Worm (Caenorhabditis elegans): ENCODE results near the gene Y53F4B.7.

Y53F4B.7 gene

ce11 chrII:14967084-14967483 lies 25.6 kb upstream of the Y53F4B.7 start:
- TF ChIP-seq zip-2 (tag; optimal IDR thresholded peaks at IDR 0.05) (no peak), dve-1 (tag; optimal IDR thresholded peaks at IDR 0.05; ENCODE audit: insufficient read depth) (peak; percentile 0), Y75B8A.6 (GFP tag; IDR thresholded peaks at IDR 0.05) (no peak), unc-39 (tag; optimal IDR thresholded peaks at IDR 0.05) (no peak), mdl-1 (tag; optimal IDR thresholded peaks at IDR 0.05) (no peak), lin-29 (GFP tag; IDR thresholded peaks at IDR 0.05) (no peak), ceh-20 (GFP tag; IDR thresholded peaks at IDR 0.05) (no peak), php-3 (GFP tag; IDR thresholded peaks at IDR 0.05) (no peak), pha-4 (GFP tag; IDR thresholded peaks at IDR 0.05) (no peak), pha-4 (tag; optimal IDR thresholded peaks at IDR 0.05) (peak; percentile 55), aha-1 (tag) (peak; percentile 86), ZK337.2 (GFP tag; IDR thresholded peaks at IDR 0.05) (no peak), daf-16 (GFP tag; optimal IDR thresholded peaks at IDR 0.05) (no peak), daf-16 (tag; optimal IDR thresholded peaks at IDR 0.05) (peak; percentile 27), daf-12 (tag; optimal IDR thresholded peaks at IDR 0.05) (no peak), dmd-6 (GFP tag; IDR thresholded peaks at IDR 0.05) (no peak), nhr-28 (tag; optimal IDR thresholded peaks at IDR 0.05) (peak; percentile 37)

- no peak for TF ChIP-seq dmd-6 (GFP tag; IDR thresholded peaks at IDR 0.05)
- no peak for TF ChIP-seq T26A8.4 (GFP tag; IDR thresholded peaks at IDR 0.05)
- no peak for TF ChIP-seq lin-15B (tag; optimal IDR thresholded peaks at IDR 0.05)
- TF ChIP-seq snpc-1.2 (GFP tag; IDR thresholded peaks at IDR 0.05): no peak
- TF ChIP-seq T20F7.1 (GFP tag; optimal IDR thresholded peaks at IDR 0.05): no peak
- no peak for TF ChIP-seq dpl-1 (GFP tag; optimal IDR thresholded peaks at IDR 0.05)
- no peak for TF ChIP-seq dve-1 (tag; optimal IDR thresholded peaks at IDR 0.05; ENCODE audit: insufficient read depth)
- no peak for TF ChIP-seq nhr-25 (tag; optimal IDR thresholded peaks at IDR 0.05; ENCODE audit: borderline replicate concordance, insufficient read depth)
- no peak for TF ChIP-seq spr-3 (GFP tag; optimal IDR thresholded peaks at IDR 0.05)
- no peak for TF ChIP-seq zfp-2 (tag; optimal IDR thresholded peaks at IDR 0.05)
- no peak for TF ChIP-seq dmd-9 (GFP tag; IDR thresholded peaks at IDR 0.05)
- TF ChIP-seq aly-2 (tag; optimal IDR thresholded peaks at IDR 0.05): no peak
- TF ChIP-seq attf-4 (tag; optimal IDR thresholded peaks at IDR 0.05): no peak
- no peak for TF ChIP-seq ceh-62 (tag; optimal IDR thresholded peaks at IDR 0.05)
- no peak for TF ChIP-seq zag-1 (tag; optimal IDR thresholded peaks at IDR 0.05)
- TF ChIP-seq vab-7 (GFP tag; IDR thresholded peaks at IDR 0.05): no peak
- no peak for TF ChIP-seq lir-3 (tag; optimal IDR thresholded peaks at IDR 0.05)
Observed at ce11 chrII:14968275-14968674, 24.4 kb upstream of the Y53F4B.7 start.

- TF ChIP-seq daf-16 (GFP tag; optimal IDR thresholded peaks at IDR 0.05) (no peak), daf-16 (tag; optimal IDR thresholded peaks at IDR 0.05) (peak; percentile 21), lin-38 (GFP tag; IDR thresholded peaks at IDR 0.05) (peak; percentile 92), ztf-11 (tag; optimal IDR thresholded peaks at IDR 0.05) (no peak), nhr-41 (GFP tag; IDR thresholded peaks at IDR 0.05) (no peak), F44E2.7 (GFP tag; IDR thresholded peaks at IDR 0.05) (no peak), zfp-2 (tag; optimal IDR thresholded peaks at IDR 0.05) (no peak), aha-1 (tag) (peak; percentile 71), lin-1 (GFP tag; IDR thresholded peaks at IDR 0.05) (no peak), lsy-2 (tag; optimal IDR thresholded peaks at IDR 0.05) (peak in 1 of 2 experiments; percentile 77), F37D6.2 (tag; optimal IDR thresholded peaks at IDR 0.05) (no peak), F26F4.8 (GFP tag; conservative IDR thresholded peaks at IDR 0.05) (no peak), mdl-1 (tag; optimal IDR thresholded peaks at IDR 0.05) (no peak), lir-3 (tag; optimal IDR thresholded peaks at IDR 0.05) (no peak), hlh-11 (tag; optimal IDR thresholded peaks at IDR 0.05) (no peak), spr-1 (tag; optimal IDR thresholded peaks at IDR 0.05) (no peak), vab-7 (GFP tag; IDR thresholded peaks at IDR 0.05) (no peak), nhr-25 (tag; optimal IDR thresholded peaks at IDR 0.05; ENCODE audit: borderline replicate concordance, insufficient read depth) (no peak), tra-1 (GFP tag; IDR thresholded peaks at IDR 0.05) (no peak), php-3 (GFP tag; IDR thresholded peaks at IDR 0.05) (no peak), mdt-29 (GFP tag; IDR thresholded peaks at IDR 0.05) (no peak), pha-4 (GFP tag; IDR thresholded peaks at IDR 0.05) (no peak), pha-4 (tag; optimal IDR thresholded peaks at IDR 0.05) (no peak), saeg-2 (GFP tag; IDR thresholded peaks at IDR 0.05) (no peak), nhr-76 (tag; optimal IDR thresholded peaks at IDR 0.05) (no peak), fkh-10 (GFP tag; optimal IDR thresholded peaks at IDR 0.05) (peak; percentile 11), snpc-4 (tag; optimal IDR thresholded peaks at IDR 0.05) (no peak)
Observed at ce11 chrII:14969320-14969950, 23.3 kb upstream of the Y53F4B.7 start, which contains the start of the genes pole-4, nsun-5 and metl-2. Gene pole-4, minus strand, starts transcription at chrII:14969354. Gene nsun-5, plus strand, starts transcription at chrII:14969617. Gene metl-2, plus strand, starts transcription at chrII:14969900.

Measured in whole organism, L4 larva.